Worm (Caenorhabditis elegans) whole organism, L3 larva: ENCODE measurements around the gene M01F1.9.

Experiments used
- R02D3.7 ChIP-seq: fragments of 150-350 bp; optimal IDR thresholded peaks from 2 replicates; lab custom pipeline; 2014; ENCODE audit warnings: missing biosample characterization, missing genetic modification characterization
- ZK546.5 ChIP-seq: sonication (generic microtip); optimal IDR thresholded peaks from 2 replicates; lab custom pipeline; 2017; ENCODE audit warnings: missing biosample characterization, missing genetic modification characterization
- aly-2 ChIP-seq: fragments of 150-350 bp; optimal IDR thresholded peaks from 2 replicates; lab custom pipeline; 2014; ENCODE audit warnings: missing biosample characterization, missing genetic modification characterization
- ceh-16 ChIP-seq: sonication (generic microtip); optimal IDR thresholded peaks from 2 replicates; lab custom pipeline; 2017; ENCODE audit warnings: missing biosample characterization, missing genetic modification characterization
- ceh-28 ChIP-seq: fragments of 150-350 bp; optimal IDR thresholded peaks from 2 replicates; lab custom pipeline; 2014; ENCODE audit warnings: missing biosample characterization, missing genetic modification reagents, missing genetic modification characterization
- ceh-9 ChIP-seq: sonication (generic microtip); optimal IDR thresholded peaks from 2 replicates; lab custom pipeline; 2018; ENCODE audit warnings: missing biosample characterization, missing genetic modification characterization
- egl-27 ChIP-seq: sonication (generic microtip); optimal IDR thresholded peaks from 4 replicates; lab custom pipeline; 2017; ENCODE audit warnings: missing biosample characterization, missing genetic modification reagents, missing genetic modification characterization
- egl-5 ChIP-seq: fragments of 150-350 bp; optimal IDR thresholded peaks from 2 replicates; lab custom pipeline; 2017; ENCODE audit warnings: missing biosample characterization, missing genetic modification reagents, missing genetic modification characterization, inconsistent platforms
- elt-1 ChIP-seq: fragments of 150-350 bp; optimal IDR thresholded peaks from 2 replicates; lab custom pipeline; 2014; ENCODE audit warnings: missing biosample characterization, missing genetic modification characterization
- elt-2 ChIP-seq: sonication (generic microtip); optimal IDR thresholded peaks from 2 replicates; lab custom pipeline; 2016; ENCODE audit warnings: missing genetic modification reagents, mild to moderate bottlenecking, missing genetic modification characterization, missing compliant biosample characterization
- elt-3 ChIP-seq, 3 experiments: fragments of 150-350 bp in 1 of 3; sonication (generic microtip) in 2 of 3; optimal IDR thresholded peaks; 2 replicates in 2 of 3; 4 replicates in 1 of 3; lab custom pipeline; 2014 to 2017; ENCODE audit warnings: missing biosample characterization in 3 of 3, missing genetic modification characterization in 3 of 3
- fkh-10 ChIP-seq: sonication (generic microtip); optimal IDR thresholded peaks from 2 replicates; lab custom pipeline; 2017; ENCODE audit warnings: missing biosample characterization, missing genetic modification reagents, missing genetic modification characterization
- fkh-2 ChIP-seq: fragments of 150-350 bp; optimal IDR thresholded peaks from 2 replicates; lab custom pipeline; 2014; ENCODE audit warnings: missing biosample characterization, missing genetic modification reagents, missing genetic modification characterization
- hmg-11 ChIP-seq: sonication (generic microtip); optimal IDR thresholded peaks from 2 replicates; lab custom pipeline; 2016; ENCODE audit warnings: missing genetic modification characterization, missing compliant biosample characterization
- jun-1 ChIP-seq: fragments of 150-350 bp; optimal IDR thresholded peaks from 2 replicates; lab custom pipeline; 2014; ENCODE audit warnings: missing biosample characterization, missing genetic modification reagents, missing genetic modification characterization
- lin-15B ChIP-seq: fragments of 150-350 bp; optimal IDR thresholded peaks from 2 replicates; lab custom pipeline; 2014; ENCODE audit warnings: missing biosample characterization, missing genetic modification characterization
- lin-39 ChIP-seq: fragments of 150-350 bp; optimal IDR thresholded peaks from 2 replicates; lab custom pipeline; 2018; ENCODE audit warnings: missing biosample characterization, missing genetic modification reagents, missing genetic modification characterization
- lsy-12 ChIP-seq: sonication (generic microtip); optimal IDR thresholded peaks from 2 replicates; lab custom pipeline; 2016; ENCODE audit warnings: mild to moderate bottlenecking, missing genetic modification characterization, missing compliant biosample characterization
- mml-1 ChIP-seq: fragments of 150-350 bp; sonication (generic microtip); optimal IDR thresholded peaks from 3 replicates; lab custom pipeline; 2014; ENCODE audit warnings: missing biosample characterization, missing genetic modification characterization
- nfya-1 ChIP-seq: sonication (generic microtip); optimal IDR thresholded peaks from 2 replicates; lab custom pipeline; 2017; ENCODE audit warnings: missing genetic modification characterization, mild to moderate bottlenecking, missing compliant biosample characterization, antibody characterized with exemption, moderate library complexity; ENCODE audit not compliant: insufficient read depth
- nhr-11 ChIP-seq: fragments of 150-350 bp; optimal IDR thresholded peaks from 2 replicates; lab custom pipeline; 2014; ENCODE audit warnings: missing biosample characterization, missing genetic modification characterization
- nhr-12 ChIP-seq: fragments of 150-350 bp; optimal IDR thresholded peaks from 2 replicates; lab custom pipeline; 2014; ENCODE audit warnings: missing biosample characterization, missing genetic modification characterization
- nhr-23 ChIP-seq: fragments of 150-350 bp; optimal IDR thresholded peaks from 2 replicates; lab custom pipeline; 2014; ENCODE audit warnings: missing biosample characterization, missing genetic modification reagents, missing genetic modification characterization
- nhr-28 ChIP-seq: fragments of 150-350 bp; optimal IDR thresholded peaks from 2 replicates; lab custom pipeline; 2014; ENCODE audit warnings: missing biosample characterization, missing genetic modification characterization
- nhr-67 ChIP-seq: fragments of 150-350 bp; optimal IDR thresholded peaks from 2 replicates; lab custom pipeline; 2014; ENCODE audit warnings: missing biosample characterization, missing genetic modification characterization
- nhr-76 ChIP-seq: fragments of 150-350 bp; sonication (generic microtip); optimal IDR thresholded peaks from 5 replicates; lab custom pipeline; 2014; ENCODE audit warnings: missing biosample characterization, missing genetic modification characterization
- pha-4 ChIP-seq: fragments of 150-350 bp; optimal IDR thresholded peaks from 2 replicates; lab custom pipeline; 2014; ENCODE audit warnings: missing biosample characterization, missing genetic modification reagents, missing genetic modification characterization
- skn-1 ChIP-seq: fragments of 150-350 bp; optimal IDR thresholded peaks from 2 replicates; lab custom pipeline; 2014; ENCODE audit warnings: missing biosample characterization, missing genetic modification characterization
- snpc-4 ChIP-seq: fragments of 150-350 bp; optimal IDR thresholded peaks from 2 replicates; lab custom pipeline; 2014; ENCODE audit warnings: missing biosample characterization, missing genetic modification characterization
- tbx-2 ChIP-seq: sonication (generic microtip); optimal IDR thresholded peaks from 2 replicates; lab custom pipeline; 2016; ENCODE audit warnings: mild to moderate bottlenecking, missing genetic modification characterization, missing compliant biosample characterization
- unc-39 ChIP-seq: sonication (generic microtip); optimal IDR thresholded peaks from 4 replicates; lab custom pipeline; 2017; ENCODE audit warnings: missing biosample characterization, missing genetic modification characterization
- unc-62 ChIP-seq: fragments of 150-350 bp; sonication (generic microtip); optimal IDR thresholded peaks from 4 replicates; lab custom pipeline; 2014; ENCODE audit warnings: missing biosample characterization, missing genetic modification reagents, missing genetic modification characterization
- zag-1 ChIP-seq: fragments of 150-350 bp; optimal IDR thresholded peaks from 2 replicates; lab custom pipeline; 2014; ENCODE audit warnings: missing biosample characterization, missing genetic modification characterization
- ztf-11 ChIP-seq: fragments of 150-350 bp; optimal IDR thresholded peaks from 2 replicates; lab custom pipeline; 2014; ENCODE audit warnings: missing biosample characterization, missing genetic modification characterization
- ztf-4 ChIP-seq: fragments of 150-350 bp; optimal IDR thresholded peaks from 2 replicates; lab custom pipeline; 2014; ENCODE audit warnings: missing biosample characterization, missing genetic modification characterization

Gene M01F1.9

DNA sequence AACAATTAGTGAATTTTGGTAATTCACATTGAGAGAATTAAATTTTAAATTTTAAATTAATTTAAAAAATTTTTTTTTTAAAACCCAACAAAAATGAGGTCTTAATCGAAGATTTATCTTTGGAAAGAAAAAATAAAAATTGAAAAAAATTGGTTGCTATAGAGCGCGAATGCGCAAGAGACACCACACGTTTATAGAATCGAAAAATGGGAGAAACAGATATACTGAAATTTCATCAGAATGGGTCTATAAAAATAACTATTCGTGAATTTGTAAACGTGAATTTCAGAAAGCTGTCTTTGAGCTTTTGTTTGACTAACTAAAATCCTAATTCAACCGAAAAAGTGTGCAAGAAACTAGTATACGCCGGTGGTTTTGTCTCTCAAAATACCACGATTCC lies 41.6 kb upstream of the M01F1.9 start (continued):
- TF ChIP-seq R02D3.7 (tag; lab: Kevin White, UChicago) (no peak), nhr-67 (tag; lab: Kevin White, UChicago) (no peak), unc-62 (GFP tag; lab: Kevin White, UChicago) (no peak), nhr-11 (tag; lab: Kevin White, UChicago) (no peak), nhr-28 (tag; lab: Kevin White, UChicago) (no peak), elt-1 (tag; lab: Kevin White, UChicago) (no peak), elt-2 (tag; lab: Kevin White, UChicago) (peak; percentile 41), ZK546.5 (tag; lab: Kevin White, UChicago) (no peak), nhr-76 (tag; lab: Kevin White, UChicago) (no peak)

DNA sequence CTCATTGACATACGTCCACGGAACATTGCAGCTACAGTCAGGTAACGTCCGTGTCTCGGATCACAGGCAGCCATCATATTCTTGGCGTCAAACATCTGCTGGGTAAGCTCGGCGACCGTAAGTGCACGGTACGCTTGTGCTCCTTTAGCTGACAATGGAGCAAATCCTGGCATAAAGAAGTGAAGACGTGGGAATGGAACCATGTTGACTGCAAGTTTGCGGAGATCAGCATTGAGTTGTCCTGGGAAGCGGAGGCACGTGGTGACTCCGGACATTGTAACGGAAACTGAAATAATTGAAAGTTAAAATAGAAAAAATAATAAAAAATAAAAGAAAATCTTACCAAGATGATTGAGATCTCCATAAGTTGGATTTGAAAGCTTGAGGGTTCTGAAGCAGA lies 40.6 kb upstream of the M01F1.9 start:
- TF ChIP-seq nhr-12 (tag; lab: Kevin White, UChicago) (no peak), elt-2 (tag; lab: Kevin White, UChicago) (no peak), ceh-16 (no peak), nhr-28 (tag; lab: Kevin White, UChicago) (no peak)

DNA sequence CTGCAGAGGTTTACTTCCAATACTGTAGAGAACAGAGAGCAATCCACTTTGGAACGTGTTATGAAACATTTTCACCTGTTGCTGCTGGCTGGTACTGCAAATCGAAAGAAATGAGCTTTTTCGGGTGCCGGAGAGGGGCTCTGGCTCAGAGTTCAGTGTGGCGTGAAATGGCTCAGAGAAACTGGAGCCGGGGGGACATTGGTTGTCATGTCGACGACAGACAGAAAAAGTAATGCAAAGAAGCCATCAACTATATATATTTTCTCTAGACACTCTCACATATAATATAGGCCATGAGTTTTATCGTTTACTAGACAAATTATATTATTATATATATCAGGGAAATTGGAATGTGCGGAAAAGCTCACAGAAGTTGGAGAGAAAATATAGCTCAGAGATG lies 38.5 kb upstream of the M01F1.9 start, which contains the start of gene cfap-20:
Gene cfap-20, minus strand, starts transcription at position 101 of the 400 bp plus-strand sequence.
- no peak for TF ChIP-seq egl-5
- no peak for TF ChIP-seq elt-3 (tag; optimal IDR thresholded peaks at IDR 0.05; lab: Kevin White, UChicago)
- no peak for TF ChIP-seq skn-1 (tag; lab: Kevin White, UChicago)
- no peak for TF ChIP-seq aly-2 (tag; lab: Kevin White, UChicago)
- TF ChIP-seq lin-15B (tag; lab: Kevin White, UChicago) = no peak

DNA sequence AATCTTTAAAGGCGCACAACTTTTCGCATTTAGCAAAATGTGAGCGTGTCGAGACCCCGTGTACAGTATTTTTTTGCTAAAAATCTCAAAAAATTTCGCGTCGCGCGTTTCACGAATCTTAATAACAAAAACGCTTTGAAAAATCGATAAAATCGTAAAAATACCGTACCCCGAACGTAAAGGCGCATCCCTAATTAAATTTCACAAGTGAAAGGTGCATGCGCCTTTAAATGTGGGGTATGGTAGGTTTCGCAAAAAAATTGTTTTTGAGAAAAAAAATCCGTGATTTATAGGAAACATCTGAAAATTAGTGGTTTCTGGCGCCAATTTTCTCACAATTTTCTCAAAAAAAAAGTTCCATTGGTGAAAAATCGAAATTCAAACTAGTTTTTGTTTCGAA lies 35.3 kb upstream of the M01F1.9 start:
- TF ChIP-seq nhr-11 (tag; lab: Kevin White, UChicago) (no peak), pha-4 (no peak), nhr-28 (tag; lab: Kevin White, UChicago) (no peak), zag-1 (tag; lab: Kevin White, UChicago) (no peak), unc-39 (no peak), egl-5 (no peak), egl-27 (no peak), lin-39 (tag; lab: Kevin White, UChicago) (no peak), nhr-76 (tag; lab: Kevin White, UChicago) (no peak), fkh-10 (GFP tag; lab: Kevin White, UChicago) (no peak), mml-1 (tag; lab: Kevin White, UChicago) (no peak), snpc-4 (tag; lab: Kevin White, UChicago) (no peak), ceh-28 (tag; lab: Kevin White, UChicago) (no peak), nhr-23 (tag; lab: Kevin White, UChicago) (no peak), jun-1 (no peak), nhr-67 (tag; lab: Kevin White, UChicago) (no peak), fkh-2 (tag; lab: Kevin White, UChicago) (no peak)

DNA sequence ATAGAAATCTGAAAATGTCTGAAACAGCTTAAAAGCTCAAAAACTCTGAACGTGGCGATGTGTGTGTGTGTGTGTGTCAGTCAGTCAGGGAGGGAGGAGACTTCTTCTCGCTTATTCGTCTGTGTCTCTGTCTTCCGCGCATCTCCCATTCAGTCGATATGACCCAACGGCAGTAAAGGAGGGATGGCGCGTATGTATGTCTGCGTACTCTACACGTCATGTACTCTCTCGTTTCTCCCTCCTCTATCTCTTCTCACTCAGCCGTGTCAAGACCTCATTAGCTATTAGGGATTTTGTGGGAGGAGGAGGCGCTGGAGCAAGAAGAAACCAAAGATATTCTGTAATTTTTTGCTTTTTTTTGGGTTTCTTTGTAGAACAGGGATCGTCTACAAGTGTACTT lies 33.2 kb upstream of the M01F1.9 start:
- TF ChIP-seq nhr-23 (tag; lab: Kevin White, UChicago) (peak; percentile 42), egl-27 (no peak), ceh-9 (tag; lab: Kevin White, UChicago) (no peak), elt-2 (tag; lab: Kevin White, UChicago) (peak; percentile 8), fkh-10 (GFP tag; lab: Kevin White, UChicago) (no peak), tbx-2 (tag; lab: Kevin White, UChicago) (peak; percentile 1), egl-5 (peak; percentile 21), lin-39 (tag; lab: Kevin White, UChicago) (peak; percentile 91), nfya-1 (tag; lab: Kevin White, UChicago) (peak; percentile 86), mml-1 (tag; lab: Kevin White, UChicago) (no peak), nhr-12 (tag; lab: Kevin White, UChicago) (no peak), ZK546.5 (tag; lab: Kevin White, UChicago) (no peak), ztf-4 (tag; lab: Kevin White, UChicago) (no peak), lsy-12 (tag; lab: Kevin White, UChicago) (no peak), lin-15B (tag; lab: Kevin White, UChicago) (peak; percentile 57), ceh-16 (no peak), ceh-28 (tag; lab: Kevin White, UChicago) (peak; percentile 72), pha-4 (peak; percentile 17), hmg-11 (peak; percentile 92), ztf-11 (tag; lab: Kevin White, UChicago) (no peak), unc-62 (GFP tag; lab: Kevin White, UChicago) (peak; percentile 46)
- TF ChIP-seq, all 47 proteins: peak for 11
